Worm (Caenorhabditis elegans) whole organism, midembryonic: Measurements from ENCODE around the gene szy-4.

Source experiments
- cog-1 ChIP-seq: sonication (generic microtip); optimal IDR thresholded peaks from 2 replicates; lab custom pipeline; 2016; ENCODE audit warnings: missing genetic modification characterization, missing compliant biosample characterization
- med-1 ChIP-seq: sonication (generic microtip); optimal IDR thresholded peaks from 2 replicates; lab custom pipeline; 2017; ENCODE audit warnings: missing genetic modification characterization, mild to moderate bottlenecking, missing compliant biosample characterization, antibody characterized with exemption, missing genetic modification reagents; ENCODE audit not compliant: insufficient read depth
- ref-1 ChIP-seq: fragments of 200-800 bp; sonication (Bioruptor generic); conservative IDR thresholded peaks from 2 replicates; pipeline ENCODE4 v1.3.6; 2022; ENCODE audit warnings: missing genetic modification reagents, missing genetic modification characterization, missing compliant biosample characterization
- tab-1 ChIP-seq: fragments of 200-800 bp; sonication (Bioruptor generic); IDR thresholded peaks from 2 replicates; pipeline ENCODE4 v1.3.6; 2022; ENCODE audit warnings: missing genetic modification characterization, missing compliant biosample characterization
- ztf-29 ChIP-seq: fragments of 200-800 bp; sonication (Bioruptor generic); IDR thresholded peaks from 2 replicates; pipeline ENCODE4 v1.3.6; 2022; ENCODE audit warnings: missing genetic modification reagents, missing genetic modification characterization, missing compliant biosample characterization

ce11 chrII:6165152-6165551, 33.3 kb upstream of the szy-4 start:
- no peak for TF ChIP-seq tab-1 (GFP tag; lab: Robert Waterston, UW)
- no peak for TF ChIP-seq cog-1
- no peak for TF ChIP-seq ztf-29
- no peak for TF ChIP-seq ref-1
- no peak for TF ChIP-seq med-1 (GFP tag; lab: Kevin White, UChicago)
